Worm (Caenorhabditis elegans): ENCODE results near the gene str-187.

ce11 chrIV:17276705-17277458, 11.5 kb downstream of the str-187 start, which contains the start of gene clec-196:
- TF ChIP-seq ceh-48 (tag; optimal IDR thresholded peaks at IDR 0.05) = no peak
- no peak for TF ChIP-seq syd-9 (tag; optimal IDR thresholded peaks at IDR 0.05)
- no peak for TF ChIP-seq dmd-4 (tag; optimal IDR thresholded peaks at IDR 0.05; ENCODE audit: borderline replicate concordance)
- no peak for TF ChIP-seq hlh-30 (tag; optimal IDR thresholded peaks at IDR 0.05; ENCODE audit: insufficient read depth)
- TF ChIP-seq pha-4 (tag; optimal IDR thresholded peaks at IDR 0.05) = no peak
- TF ChIP-seq sox-2 (GFP tag; IDR thresholded peaks at IDR 0.05) = no peak
